Worm (Caenorhabditis elegans) whole organism, late embryonic: ENCODE results near the gene F46C5.9.

ENCODE experiments used
- C08G9.2 ChIP-seq: sonication (generic microtip); optimal IDR thresholded peaks from 2 replicates; lab custom pipeline; 2016; ENCODE audit warnings: mild to moderate bottlenecking, missing genetic modification characterization, moderate library complexity, missing compliant biosample characterization
- C38D4.7 ChIP-seq: fragments of 200-800 bp; sonication (Bioruptor generic); optimal IDR thresholded peaks from 2 replicates; lab custom pipeline; 2018; ENCODE audit warnings: mild to moderate bottlenecking, missing genetic modification characterization, moderate library complexity, missing compliant biosample characterization
- K09A11.1 ChIP-seq: sonication (generic microtip); optimal IDR thresholded peaks from 2 replicates; lab custom pipeline; 2017; ENCODE audit warnings: antibody characterized with exemption, mild to moderate bottlenecking, missing genetic modification characterization, missing compliant biosample characterization; ENCODE audit not compliant: insufficient read depth
- T23F11.4 ChIP-seq: fragments of 200-800 bp; sonication (Bioruptor generic); optimal IDR thresholded peaks from 2 replicates; lab custom pipeline; 2018; ENCODE audit warnings: mild to moderate bottlenecking, missing genetic modification characterization, missing compliant biosample characterization
- Y22D7AL.16 ChIP-seq: sonication (generic microtip); optimal IDR thresholded peaks from 2 replicates; lab custom pipeline; 2016; ENCODE audit warnings: missing genetic modification characterization, missing compliant biosample characterization
- ceh-14 ChIP-seq: sonication (generic microtip); optimal IDR thresholded peaks from 2 replicates; lab custom pipeline; 2016; ENCODE audit warnings: missing genotype, missing genetic modification characterization, missing compliant biosample characterization
- ceh-18 ChIP-seq: sonication (generic microtip); optimal IDR thresholded peaks from 2 replicates; lab custom pipeline; 2016; ENCODE audit warnings: missing genetic modification characterization, missing compliant biosample characterization
- ceh-19 ChIP-seq: fragments of 200-800 bp; sonication (Bioruptor generic); optimal IDR thresholded peaks from 2 replicates; lab custom pipeline; 2018; ENCODE audit warnings: mild to moderate bottlenecking, missing genetic modification characterization, missing compliant biosample characterization
- ceh-2 ChIP-seq: sonication (generic microtip); optimal IDR thresholded peaks from 2 replicates; lab custom pipeline; 2016; ENCODE audit warnings: missing genotype, missing genetic modification characterization, missing compliant biosample characterization
- ceh-24 ChIP-seq: sonication (generic microtip); optimal IDR thresholded peaks from 2 replicates; lab custom pipeline; 2016; ENCODE audit warnings: mild to moderate bottlenecking, missing genetic modification characterization, missing compliant biosample characterization
- ceh-31 ChIP-seq: sonication (generic microtip); optimal IDR thresholded peaks from 2 replicates; lab custom pipeline; 2016; ENCODE audit warnings: missing genetic modification characterization, missing compliant biosample characterization
- ceh-34 ChIP-seq: sonication (generic microtip); optimal IDR thresholded peaks from 2 replicates; lab custom pipeline; 2016; ENCODE audit warnings: mild to moderate bottlenecking, missing genetic modification characterization, missing compliant biosample characterization
- che-1 ChIP-seq: sonication (generic microtip); optimal IDR thresholded peaks from 2 replicates; lab custom pipeline; 2016; ENCODE audit warnings: mild to moderate bottlenecking, missing genetic modification characterization, missing compliant biosample characterization
- dve-1 ChIP-seq: sonication (generic microtip); optimal IDR thresholded peaks from 2 replicates; lab custom pipeline; 2017; ENCODE audit warnings: antibody characterized with exemption, mild to moderate bottlenecking, missing genetic modification characterization, missing compliant biosample characterization
- elt-2 ChIP-seq: sonication (generic microtip); optimal IDR thresholded peaks from 2 replicates; lab custom pipeline; 2016; ENCODE audit warnings: missing genetic modification reagents, missing genetic modification characterization, missing compliant biosample characterization
- elt-4 ChIP-seq: sonication (generic microtip); optimal IDR thresholded peaks from 2 replicates; lab custom pipeline; 2016; ENCODE audit warnings: missing genetic modification characterization, missing compliant biosample characterization
- ets-4 ChIP-seq: sonication (generic microtip); optimal IDR thresholded peaks from 2 replicates; lab custom pipeline; 2016; ENCODE audit warnings: missing genetic modification characterization, missing compliant biosample characterization
- fkh-6 ChIP-seq: sonication (generic microtip); optimal IDR thresholded peaks from 2 replicates; lab custom pipeline; 2016; ENCODE audit warnings: missing genetic modification characterization, missing compliant biosample characterization
- gmeb-2 ChIP-seq: sonication (generic microtip); optimal IDR thresholded peaks from 2 replicates; lab custom pipeline; 2016; ENCODE audit warnings: missing genetic modification characterization, inconsistent platforms, missing compliant biosample characterization
- hlh-15 ChIP-seq: sonication (generic microtip); optimal IDR thresholded peaks from 2 replicates; lab custom pipeline; 2016; ENCODE audit warnings: missing genetic modification characterization, missing compliant biosample characterization
- hlh-30 ChIP-seq: sonication (generic microtip); optimal IDR thresholded peaks from 2 replicates; lab custom pipeline; 2017; ENCODE audit warnings: antibody characterized with exemption, missing genetic modification characterization, missing compliant biosample characterization; ENCODE audit not compliant: insufficient read depth
- lim-6 ChIP-seq: sonication (generic microtip); optimal IDR thresholded peaks from 2 replicates; lab custom pipeline; 2016; ENCODE audit warnings: missing genetic modification characterization, missing compliant biosample characterization
- lin-11 ChIP-seq: fragments of 200-800 bp; sonication (Bioruptor generic); optimal IDR thresholded peaks from 2 replicates; lab custom pipeline; 2018; ENCODE audit warnings: mild to moderate bottlenecking, missing genetic modification characterization, missing compliant biosample characterization
- mec-3 ChIP-seq: sonication (generic microtip); optimal IDR thresholded peaks from 2 replicates; lab custom pipeline; 2016; ENCODE audit warnings: borderline replicate concordance, missing genetic modification characterization, missing compliant biosample characterization
- npax-4 ChIP-seq: sonication (generic microtip); optimal IDR thresholded peaks from 2 replicates; lab custom pipeline; 2016; ENCODE audit warnings: missing genetic modification characterization, missing compliant biosample characterization
- pat-9 ChIP-seq: fragments of 200-800 bp; sonication (Bioruptor generic); optimal IDR thresholded peaks from 2 replicates; lab custom pipeline; 2018; ENCODE audit warnings: mild to moderate bottlenecking, missing genetic modification characterization, moderate library complexity, missing compliant biosample characterization
- pha-2 ChIP-seq: sonication (generic microtip); optimal IDR thresholded peaks from 2 replicates; lab custom pipeline; 2017; ENCODE audit warnings: mild to moderate bottlenecking, missing genetic modification characterization, missing compliant biosample characterization
- pha-4 ChIP-seq: fragments of 150-350 bp; optimal IDR thresholded peaks from 2 replicates; lab custom pipeline; 2018; ENCODE audit warnings: missing biosample characterization, missing genetic modification reagents, missing genetic modification characterization
- pqm-1 ChIP-seq: sonication (generic microtip); optimal IDR thresholded peaks from 2 replicates; lab custom pipeline; 2016; ENCODE audit warnings: missing genetic modification characterization, missing compliant biosample characterization
- pros-1 ChIP-seq: fragments of 150-350 bp; optimal IDR thresholded peaks from 2 replicates; lab custom pipeline; 2014; ENCODE audit warnings: missing biosample characterization, missing genetic modification reagents, missing genetic modification characterization
- ref-2 ChIP-seq: sonication (generic microtip); optimal IDR thresholded peaks from 2 replicates; lab custom pipeline; 2016; ENCODE audit warnings: missing genetic modification characterization, missing compliant biosample characterization
- sdc-2 ChIP-seq: sonication (generic microtip); optimal IDR thresholded peaks from 2 replicates; lab custom pipeline; 2016; ENCODE audit warnings: missing genotype, missing genetic modification characterization, missing compliant biosample characterization
- sox-4 ChIP-seq: sonication (generic microtip); optimal IDR thresholded peaks from 2 replicates; lab custom pipeline; 2017; ENCODE audit warnings: mild to moderate bottlenecking, missing genetic modification characterization, inconsistent platforms, missing compliant biosample characterization
- syd-9 ChIP-seq: sonication (generic microtip); optimal IDR thresholded peaks from 2 replicates; lab custom pipeline; 2016; ENCODE audit warnings: mild to moderate bottlenecking, missing genetic modification characterization, moderate library complexity, missing compliant biosample characterization
- tbx-2 ChIP-seq: sonication (generic microtip); optimal IDR thresholded peaks from 2 replicates; lab custom pipeline; 2016; ENCODE audit warnings: missing genetic modification characterization, missing compliant biosample characterization
- unc-3 ChIP-seq, 2 experiments: fragments of 200-800 bp in 1 of 2; sonication (Bioruptor generic) in 1 of 2; sonication (generic microtip) in 1 of 2; conservative IDR thresholded peaks in 1 of 2; optimal IDR thresholded peaks in 1 of 2; 2 replicates each; pipeline versions ENCODE4 v1.3.6 to Lab custom; 2016 to 2022; ENCODE audit warnings: missing compliant biosample characterization in 2 of 2, missing genetic modification characterization in 2 of 2, missing genetic modification reagents in 1 of 2
- unc-55 ChIP-seq: sonication (generic microtip); optimal IDR thresholded peaks from 2 replicates; lab custom pipeline; 2017; ENCODE audit warnings: missing biosample characterization, missing genetic modification reagents, missing genetic modification characterization
- unc-86 ChIP-seq: sonication (generic microtip); optimal IDR thresholded peaks from 2 replicates; lab custom pipeline; 2016; ENCODE audit warnings: missing genetic modification characterization, missing compliant biosample characterization
- zip-5 ChIP-seq: sonication (generic microtip); optimal IDR thresholded peaks from 2 replicates; lab custom pipeline; 2016; ENCODE audit warnings: missing genetic modification characterization, missing compliant biosample characterization

F46C5.9 gene

ce11 chrII:8813659-8814058, 3.1 kb upstream of the F46C5.9 start:
- TF ChIP-seq elt-2 (no peak), unc-86 (tag; lab: Kevin White, UChicago) (no peak), elt-4 (tag; lab: Kevin White, UChicago) (no peak), T23F11.4 (GFP tag; lab: Kevin White, UChicago) (no peak)

ce11 chrII:8812346-8812745, 1.8 kb upstream of the F46C5.9 start:
- no peak for TF ChIP-seq mec-3 (tag; lab: Kevin White, UChicago)
- TF ChIP-seq Y22D7AL.16 (tag; lab: Kevin White, UChicago): no peak
- TF ChIP-seq ceh-14 (tag; lab: Kevin White, UChicago): no peak
- no peak for TF ChIP-seq ets-4 (tag; lab: Kevin White, UChicago)
- no peak for TF ChIP-seq ceh-18 (tag; lab: Kevin White, UChicago)
- TF ChIP-seq C38D4.7 (GFP tag; lab: Kevin White, UChicago): no peak
- no peak for TF ChIP-seq dve-1 (tag; lab: Kevin White, UChicago)
- TF ChIP-seq, all 69 proteins: peak for 0

DNA sequence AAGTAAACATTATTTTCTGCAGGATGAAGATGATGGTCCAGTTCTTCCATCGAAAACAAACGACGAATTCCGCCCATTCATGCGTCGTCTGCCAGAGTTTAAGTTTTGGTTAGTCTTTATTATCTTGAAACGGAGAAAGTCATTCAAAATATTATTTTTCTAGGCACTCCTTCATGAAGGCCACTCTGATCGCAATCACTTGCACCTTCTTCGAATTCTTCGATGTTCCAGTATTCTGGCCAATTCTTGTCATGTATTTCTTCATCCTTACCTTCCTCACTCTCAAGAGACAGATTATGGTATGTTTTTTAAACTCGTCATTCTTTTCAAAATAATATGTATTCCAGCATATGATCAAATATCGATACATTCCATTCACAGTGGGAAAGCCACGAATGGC, 1.3 kb upstream of the F46C5.9 start:
- TF ChIP-seq T23F11.4 (GFP tag; lab: Kevin White, UChicago) (no peak), lin-11 (tag; lab: Kevin White, UChicago) (no peak), pros-1 (tag; lab: Kevin White, UChicago) (no peak), gmeb-2 (tag; lab: Kevin White, UChicago) (no peak), tbx-2 (tag; lab: Kevin White, UChicago) (no peak), hlh-30 (tag; lab: Kevin White, UChicago) (no peak), hlh-15 (tag; lab: Kevin White, UChicago) (no peak), unc-3 (GFP tag; conservative IDR thresholded peaks at IDR 0.05; lab: Robert Waterston, UW) (no peak), unc-3 (tag; optimal IDR thresholded peaks at IDR 0.05; lab: Kevin White, UChicago) (no peak), sox-4 (tag; lab: Kevin White, UChicago) (no peak), ceh-31 (tag; lab: Kevin White, UChicago) (no peak), C08G9.2 (tag; lab: Kevin White, UChicago) (no peak), pat-9 (no peak), zip-5 (no peak), pha-4 (no peak), syd-9 (tag; lab: Kevin White, UChicago) (no peak), ceh-2 (tag; lab: Kevin White, UChicago) (no peak), unc-55 (no peak), fkh-6 (no peak), che-1 (tag; lab: Kevin White, UChicago) (no peak), ceh-34 (tag; lab: Kevin White, UChicago) (no peak)

DNA sequence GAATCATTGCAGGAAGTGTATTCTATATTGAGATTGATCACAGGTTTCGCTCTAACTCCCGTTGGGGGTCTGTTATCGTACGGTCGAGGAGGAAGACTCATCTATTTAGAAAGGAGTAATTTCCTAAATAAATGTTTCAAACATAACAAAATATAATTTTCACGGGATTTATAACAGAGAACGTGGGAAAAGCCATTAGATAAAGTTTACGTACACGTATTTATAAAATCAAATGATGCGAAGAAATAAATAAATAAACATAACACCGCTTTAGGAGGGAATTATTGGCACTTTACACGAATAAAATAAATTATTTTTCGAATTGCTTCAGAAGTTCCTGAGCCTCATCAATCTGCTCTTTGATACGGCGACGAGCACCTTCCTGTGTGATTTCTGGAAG, 2.0 kb downstream of the F46C5.9 start, which contains the start of gene F07H5.10:
F07H5.10 (minus strand) TSS at position 101 of the 400 bp plus-strand sequence.
- TF ChIP-seq ets-4 (tag; lab: Kevin White, UChicago) (no peak), ceh-31 (tag; lab: Kevin White, UChicago) (no peak), ceh-24 (no peak), K09A11.1 (tag; lab: Kevin White, UChicago) (no peak), ceh-19 (no peak), syd-9 (tag; lab: Kevin White, UChicago) (no peak), npax-4 (tag; lab: Kevin White, UChicago) (no peak)

DNA sequence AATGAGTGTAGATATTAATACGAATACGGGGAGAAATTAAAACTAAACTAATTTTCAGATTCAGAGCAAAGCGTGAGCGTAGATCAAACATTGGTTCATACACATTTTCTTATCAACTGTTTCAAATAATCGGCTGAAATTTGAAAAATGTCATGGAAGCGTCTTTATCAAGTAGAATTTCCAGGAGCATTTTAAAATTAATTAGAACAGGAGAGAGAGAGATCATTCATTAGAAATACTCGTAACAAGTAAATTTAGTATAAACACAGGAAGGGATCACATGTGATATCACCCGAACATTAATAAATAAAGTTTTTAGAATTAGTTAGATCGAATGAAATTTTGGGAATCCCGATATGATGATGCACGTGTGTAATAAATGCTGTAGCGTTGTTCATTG, 3.6 kb downstream of the F46C5.9 start, which contains the start of gene pho-13:
pho-13 (minus strand) TSS at position 101 of the 400 bp plus-strand sequence.
- no peak for TF ChIP-seq ceh-14 (tag; lab: Kevin White, UChicago)
- TF ChIP-seq ceh-24: no peak
- no peak for TF ChIP-seq elt-4 (tag; lab: Kevin White, UChicago)
- TF ChIP-seq pha-2: no peak
- TF ChIP-seq sdc-2 (tag; lab: Kevin White, UChicago): no peak
- TF ChIP-seq lim-6 (tag; lab: Kevin White, UChicago): no peak
- no peak for TF ChIP-seq npax-4 (tag; lab: Kevin White, UChicago)
- TF ChIP-seq ref-2 (tag; lab: Kevin White, UChicago): no peak
- no peak for TF ChIP-seq unc-55
- TF ChIP-seq pqm-1 (tag; lab: Kevin White, UChicago): no peak
- TF ChIP-seq ets-4 (tag; lab: Kevin White, UChicago): no peak
- TF ChIP-seq, all 69 proteins: peak for 0
